Worm (Caenorhabditis elegans) whole organism, mixed stage, embryonic: ENCODE results near the gene abhd-5.2.
A peak's percentile ranks its signal among the peaks of the same experiment; 100 is the strongest.

Experiments
- M03D4.4 ChIP-seq: sonication (generic microtip); optimal IDR thresholded peaks from 2 replicates; lab custom pipeline; 2017; ENCODE audit warnings: mild to moderate bottlenecking, missing genetic modification characterization, missing compliant biosample characterization
- bed-3 ChIP-seq: fragments of 200-800 bp; sonication (Bioruptor generic); optimal IDR thresholded peaks from 3 replicates; lab custom pipeline; 2018; ENCODE audit warnings: mild to moderate bottlenecking, missing genetic modification characterization, moderate library complexity, missing compliant biosample characterization
- blmp-1 ChIP-seq: fragments of 150-350 bp; optimal IDR thresholded peaks from 2 replicates; lab custom pipeline; 2014; ENCODE audit warnings: missing biosample characterization, missing genetic modification characterization
- ceh-39 ChIP-seq: fragments of 150-350 bp; optimal IDR thresholded peaks from 2 replicates; lab custom pipeline; 2014; ENCODE audit warnings: missing biosample characterization, missing genetic modification characterization
- ceh-43 ChIP-seq: fragments of 200-800 bp; sonication (Bioruptor generic); optimal IDR thresholded peaks from 2 replicates; lab custom pipeline; 2018; ENCODE audit warnings: mild to moderate bottlenecking, missing genetic modification characterization, moderate library complexity, missing compliant biosample characterization
- ceh-83 ChIP-seq: fragments of 200-800 bp; sonication (Bioruptor generic); optimal IDR thresholded peaks from 2 replicates; lab custom pipeline; 2018; ENCODE audit warnings: mild to moderate bottlenecking, missing genetic modification characterization, missing compliant biosample characterization
- ces-1 ChIP-seq: fragments of 150-350 bp; optimal IDR thresholded peaks from 2 replicates; lab custom pipeline; 2014; ENCODE audit warnings: missing biosample characterization, missing genetic modification reagents, missing genetic modification characterization
- cnd-1 ChIP-seq: fragments of 200-800 bp; sonication (Bioruptor generic); optimal IDR thresholded peaks from 2 replicates; lab custom pipeline; 2018; ENCODE audit warnings: mild to moderate bottlenecking, missing genetic modification characterization, missing compliant biosample characterization
- drap-1 ChIP-seq: fragments of 200-800 bp; sonication (Bioruptor generic); optimal IDR thresholded peaks from 3 replicates; lab custom pipeline; 2018; ENCODE audit warnings: mild to moderate bottlenecking, missing genetic modification characterization, missing compliant biosample characterization
- elt-1 ChIP-seq: sonication (generic microtip); optimal IDR thresholded peaks from 2 replicates; lab custom pipeline; 2017; ENCODE audit warnings: missing genetic modification characterization, mild to moderate bottlenecking, missing compliant biosample characterization, antibody characterized with exemption, moderate library complexity, borderline replicate concordance; ENCODE audit not compliant: insufficient read depth
- flh-1 ChIP-seq: fragments of 200-800 bp; sonication (Bioruptor generic); optimal IDR thresholded peaks from 2 replicates; lab custom pipeline; 2018; ENCODE audit warnings: mild to moderate bottlenecking, missing genetic modification characterization, moderate library complexity, missing compliant biosample characterization
- ham-2 ChIP-seq: fragments of 200-800 bp; sonication (Bioruptor generic); optimal IDR thresholded peaks from 2 replicates; lab custom pipeline; 2018; ENCODE audit warnings: mild to moderate bottlenecking, missing genetic modification characterization, missing compliant biosample characterization
- hlh-1 ChIP-seq: fragments of 150-350 bp; optimal IDR thresholded peaks from 2 replicates; lab custom pipeline; 2014; ENCODE audit warnings: missing biosample characterization, missing genetic modification reagents, missing genetic modification characterization
- lin-13 ChIP-seq: fragments of 150-350 bp; optimal IDR thresholded peaks from 2 replicates; lab custom pipeline; 2014; ENCODE audit warnings: missing biosample characterization, missing genetic modification characterization
- lin-32 ChIP-seq: fragments of 200-800 bp; sonication (Bioruptor generic); optimal IDR thresholded peaks from 2 replicates; lab custom pipeline; 2018; ENCODE audit warnings: mild to moderate bottlenecking, missing genetic modification characterization, missing compliant biosample characterization
- lsy-2 ChIP-seq: fragments of 150-350 bp; optimal IDR thresholded peaks from 2 replicates; lab custom pipeline; 2014; ENCODE audit warnings: missing biosample characterization, missing genetic modification characterization
- mab-5 ChIP-seq: fragments of 150-350 bp; optimal IDR thresholded peaks from 2 replicates; lab custom pipeline; 2014; ENCODE audit warnings: missing biosample characterization, missing genetic modification characterization
- mep-1 ChIP-seq: fragments of 150-350 bp; optimal IDR thresholded peaks from 2 replicates; lab custom pipeline; 2017; ENCODE audit warnings: missing biosample characterization, missing genetic modification reagents, missing genetic modification characterization, inconsistent platforms
- mls-2 ChIP-seq: sonication (generic microtip); optimal IDR thresholded peaks from 2 replicates; lab custom pipeline; 2016; ENCODE audit warnings: mild to moderate bottlenecking, missing genetic modification characterization, moderate library complexity, missing compliant biosample characterization
- nhr-12 ChIP-seq: fragments of 150-350 bp; optimal IDR thresholded peaks from 2 replicates; lab custom pipeline; 2014; ENCODE audit warnings: missing biosample characterization, missing genetic modification characterization
- nhr-2 ChIP-seq: fragments of 150-350 bp; optimal IDR thresholded peaks from 2 replicates; lab custom pipeline; 2014; ENCODE audit warnings: missing biosample characterization, missing genetic modification characterization
- nhr-237 ChIP-seq: fragments of 150-350 bp; optimal IDR thresholded peaks from 2 replicates; lab custom pipeline; 2014; ENCODE audit warnings: missing biosample characterization, missing genetic modification characterization
- nhr-28 ChIP-seq: fragments of 150-350 bp; optimal IDR thresholded peaks from 2 replicates; lab custom pipeline; 2014; ENCODE audit warnings: missing biosample characterization, missing genetic modification characterization
- nhr-76 ChIP-seq: sonication (generic microtip); optimal IDR thresholded peaks from 2 replicates; lab custom pipeline; 2017; ENCODE audit warnings: missing biosample characterization, missing genetic modification characterization
- pha-4 ChIP-seq: fragments of 150-350 bp; optimal IDR thresholded peaks from 2 replicates; lab custom pipeline; 2018; ENCODE audit warnings: missing biosample characterization, missing genetic modification reagents, missing genetic modification characterization
- sem-2 ChIP-seq: fragments of 200-800 bp; sonication (Bioruptor generic); optimal IDR thresholded peaks from 2 replicates; lab custom pipeline; 2018; ENCODE audit warnings: mild to moderate bottlenecking, missing genetic modification characterization, missing compliant biosample characterization
- snpc-4 ChIP-seq: fragments of 150-350 bp; optimal IDR thresholded peaks from 2 replicates; lab custom pipeline; 2014; ENCODE audit warnings: missing biosample characterization, missing genetic modification characterization
- sptf-1 ChIP-seq: sonication (generic microtip); optimal IDR thresholded peaks from 2 replicates; lab custom pipeline; 2017; ENCODE audit warnings: mild to moderate bottlenecking, missing genetic modification characterization, moderate library complexity, missing compliant biosample characterization
- unc-120 ChIP-seq: sonication (generic microtip); optimal IDR thresholded peaks from 2 replicates; lab custom pipeline; 2017; ENCODE audit warnings: missing genetic modification characterization, missing compliant biosample characterization; ENCODE audit not compliant: poor library complexity, severe bottlenecking
- unc-39 ChIP-seq: fragments of 150-350 bp; optimal IDR thresholded peaks from 2 replicates; lab custom pipeline; 2014; ENCODE audit warnings: missing biosample characterization, missing genetic modification characterization
- unc-62 ChIP-seq: fragments of 150-350 bp; optimal IDR thresholded peaks from 2 replicates; lab custom pipeline; 2014; ENCODE audit warnings: missing biosample characterization, missing genetic modification reagents, missing genetic modification characterization
- ztf-11 ChIP-seq: fragments of 150-350 bp; optimal IDR thresholded peaks from 2 replicates; lab custom pipeline; 2014; ENCODE audit warnings: missing biosample characterization, missing genetic modification characterization

Gene abhd-5.2

DNA sequence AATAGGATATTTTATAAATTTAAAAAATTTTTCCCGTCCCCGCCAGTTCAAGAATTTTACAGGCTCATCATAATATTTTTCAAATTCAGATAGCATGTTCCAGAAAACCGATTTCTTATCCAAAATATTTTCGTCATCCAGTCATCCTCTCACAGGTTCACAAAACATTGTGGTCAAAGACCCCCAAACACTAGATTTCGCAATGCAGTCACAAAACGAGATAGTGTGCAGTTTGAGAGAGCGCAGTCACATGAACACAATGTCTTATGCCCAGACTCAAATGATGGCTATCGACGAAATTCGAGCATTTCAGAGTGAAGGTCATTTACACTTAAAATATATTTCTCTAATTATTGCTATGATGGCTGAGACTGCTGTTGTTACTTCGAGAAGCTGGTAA is at the start of gene abhd-5.2:
abhd-5.2 (plus strand) TSS at position 95 of the 400 bp plus-strand sequence.
- TF ChIP-seq mls-2 (no peak), ces-1 (GFP tag; lab: Kevin White, UChicago) (peak; percentile 37), nhr-28 (tag; lab: Kevin White, UChicago) (no peak)

DNA sequence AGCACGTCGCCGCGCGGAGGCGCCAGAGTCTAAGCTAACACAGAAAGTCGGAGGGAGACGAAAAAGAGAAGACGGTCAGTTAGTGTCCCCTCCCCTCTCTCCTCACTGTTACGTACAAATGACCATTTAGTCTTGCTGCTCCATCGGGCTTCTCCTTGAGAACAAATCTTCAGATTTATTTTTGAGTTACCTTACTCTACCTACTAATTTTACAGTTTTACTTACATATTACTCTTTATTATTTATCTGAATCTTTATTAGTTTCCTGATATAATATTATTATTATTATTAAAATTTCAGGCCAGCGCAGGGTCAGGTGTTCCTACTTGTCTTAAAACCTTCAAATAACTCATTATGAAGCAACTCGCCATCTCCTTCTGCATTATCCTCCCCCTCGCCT is 43.7 kb upstream of the abhd-5.2 start, which contains the start of gene R02F11.1:
R02F11.1 (plus strand) TSS at position 301 of the 400 bp plus-strand sequence.
- no peak for TF ChIP-seq ceh-43 (GFP tag; lab: Kevin White, UChicago)
- TF ChIP-seq ceh-39 (tag; lab: Kevin White, UChicago): no peak
- no peak for TF ChIP-seq blmp-1 (tag; lab: Kevin White, UChicago)
- no peak for TF ChIP-seq sem-2
- no peak for TF ChIP-seq snpc-4
- TF ChIP-seq mep-1 (tag; lab: Kevin White, UChicago): no peak
- no peak for TF ChIP-seq nhr-12 (tag; lab: Kevin White, UChicago)
- TF ChIP-seq sptf-1 (tag; lab: Kevin White, UChicago): no peak
- no peak for TF ChIP-seq nhr-237 (tag; lab: Kevin White, UChicago)
- no peak for TF ChIP-seq nhr-76 (tag; lab: Kevin White, UChicago)
- no peak for TF ChIP-seq nhr-2
- no peak for TF ChIP-seq lin-13 (tag; lab: Kevin White, UChicago)
- TF ChIP-seq ham-2 (GFP tag; lab: Kevin White, UChicago): no peak
- no peak for TF ChIP-seq mls-2
- no peak for TF ChIP-seq lin-32
- no peak for TF ChIP-seq ztf-11 (tag; lab: Kevin White, UChicago)
- TF ChIP-seq lsy-2 (tag; lab: Kevin White, UChicago): no peak
- no peak for TF ChIP-seq unc-120
- TF ChIP-seq cnd-1: no peak
- no peak for TF ChIP-seq M03D4.4
- TF ChIP-seq, all 35 proteins: peak for 0

DNA sequence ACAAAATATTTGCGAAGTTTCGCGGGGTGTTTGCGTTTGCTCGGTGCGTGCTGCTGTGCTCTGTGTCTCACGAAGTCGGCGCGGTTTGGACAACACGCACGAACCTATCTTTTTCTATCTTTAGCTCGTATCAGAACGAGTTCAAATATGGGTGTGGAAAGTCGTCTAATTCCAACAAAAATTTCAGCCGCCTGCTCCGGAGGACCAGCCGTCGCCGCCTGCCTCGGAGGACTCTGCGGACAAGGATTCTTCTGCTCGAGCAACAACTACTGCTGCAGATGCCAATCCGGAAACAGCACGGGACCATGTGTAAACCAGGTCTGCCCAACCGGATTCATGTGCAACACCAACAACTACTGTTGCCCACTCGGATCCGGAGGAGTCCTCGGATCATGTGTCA is 42.5 kb upstream of the abhd-5.2 start:
- TF ChIP-seq drap-1 (GFP tag; lab: Kevin White, UChicago) (no peak), lin-32 (no peak)

DNA sequence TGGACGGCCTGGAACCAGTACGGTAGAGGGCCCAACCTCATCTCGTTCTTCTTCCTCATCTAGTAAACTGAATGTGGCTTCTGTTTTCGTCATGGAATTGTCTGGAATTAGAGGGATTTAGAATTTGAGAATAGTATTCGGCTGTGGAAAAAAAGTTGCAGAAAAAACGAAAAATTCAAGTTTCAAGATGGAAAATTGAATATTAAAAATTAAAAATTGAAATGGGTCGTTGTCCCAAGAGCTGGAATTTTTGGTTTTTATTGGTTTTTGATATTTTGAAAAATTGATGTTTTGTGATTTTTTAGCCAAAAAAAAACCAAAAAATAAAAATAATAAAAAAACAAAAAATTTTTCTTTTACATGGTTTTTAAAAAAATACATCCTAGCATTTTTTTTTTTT is 38.6 kb upstream of the abhd-5.2 start, which contains the start of gene R02F11.3:
R02F11.3 (minus strand) TSS at position 101 of the 400 bp plus-strand sequence.
- TF ChIP-seq flh-1 (GFP tag; lab: Kevin White, UChicago): no peak
- TF ChIP-seq ceh-83 (GFP tag; lab: Kevin White, UChicago): no peak
- TF ChIP-seq ham-2 (GFP tag; lab: Kevin White, UChicago): no peak
- TF ChIP-seq nhr-76 (tag; lab: Kevin White, UChicago): no peak
- TF ChIP-seq snpc-4: no peak
- TF ChIP-seq blmp-1 (tag; lab: Kevin White, UChicago): no peak
- no peak for TF ChIP-seq sem-2
- TF ChIP-seq ztf-11 (tag; lab: Kevin White, UChicago): no peak
- TF ChIP-seq ceh-39 (tag; lab: Kevin White, UChicago): no peak
- no peak for TF ChIP-seq nhr-2
- TF ChIP-seq lin-32: no peak
- TF ChIP-seq cnd-1: no peak
- TF ChIP-seq unc-120: no peak
- TF ChIP-seq hlh-1 (tag; lab: Kevin White, UChicago): no peak
- TF ChIP-seq M03D4.4: no peak
- no peak for TF ChIP-seq lin-13 (tag; lab: Kevin White, UChicago)
- no peak for TF ChIP-seq bed-3 (GFP tag; lab: Kevin White, UChicago)
- no peak for TF ChIP-seq mep-1 (tag; lab: Kevin White, UChicago)
- TF ChIP-seq elt-1 (tag; lab: Kevin White, UChicago): no peak

DNA sequence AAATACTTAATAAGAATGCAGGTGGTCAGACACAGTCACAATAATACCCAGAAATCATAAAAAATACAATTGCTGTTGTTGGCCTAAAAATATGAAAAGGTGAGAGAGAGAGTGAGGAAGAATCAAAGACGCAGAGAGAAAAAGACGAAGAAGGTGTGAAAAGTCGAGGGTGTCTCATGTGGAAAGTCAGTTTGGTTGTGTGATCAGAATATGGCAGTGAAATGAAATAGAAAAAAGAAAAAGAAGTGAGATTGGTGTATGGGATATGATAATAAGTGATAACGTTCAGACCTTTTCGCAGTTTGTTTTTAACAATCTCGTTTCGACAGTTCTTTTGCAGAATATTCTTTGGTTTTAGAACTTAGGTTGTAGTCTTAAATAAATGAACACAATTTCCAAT is 37.6 kb upstream of the abhd-5.2 start:
- TF ChIP-seq elt-1 (tag; lab: Kevin White, UChicago) (no peak), pha-4 (no peak), ztf-11 (tag; lab: Kevin White, UChicago) (no peak), lin-13 (tag; lab: Kevin White, UChicago) (no peak), bed-3 (GFP tag; lab: Kevin White, UChicago) (no peak), sem-2 (no peak), unc-62 (no peak), ham-2 (GFP tag; lab: Kevin White, UChicago) (no peak), lin-32 (no peak), sptf-1 (tag; lab: Kevin White, UChicago) (no peak), nhr-76 (tag; lab: Kevin White, UChicago) (no peak), M03D4.4 (no peak), flh-1 (GFP tag; lab: Kevin White, UChicago) (no peak), lsy-2 (tag; lab: Kevin White, UChicago) (no peak), nhr-237 (tag; lab: Kevin White, UChicago) (no peak), hlh-1 (tag; lab: Kevin White, UChicago) (no peak), unc-39 (tag; lab: Kevin White, UChicago) (no peak), unc-120 (no peak), ces-1 (GFP tag; lab: Kevin White, UChicago) (no peak), mab-5 (tag; lab: Kevin White, UChicago) (no peak)
